Worm (Caenorhabditis elegans): ENCODE data around the gene pwp-1.

- TF ChIP-seq T22C8.4 (GFP tag; IDR thresholded peaks at IDR 0.05) (no peak), cog-1 (tag; optimal IDR thresholded peaks at IDR 0.05) (no peak)
These were observed 43.1 kb downstream of the pwp-1 start, which contains the start of gene F58D2.5 for ce11 chrIV:13193239-13193638.

Measured in whole organism, midembryonic.